Worm (Caenorhabditis elegans) whole organism, L1 larva: ENCODE results near the gene jtr-1.

ENCODE experiments used
- C04F5.9 ChIP-seq: sonication (generic microtip); optimal IDR thresholded peaks from 2 replicates; lab custom pipeline; 2016; ENCODE audit warnings: missing genetic modification characterization, missing compliant biosample characterization
- F16B12.6 ChIP-seq: fragments of 150-350 bp; optimal IDR thresholded peaks from 2 replicates; lab custom pipeline; 2014; ENCODE audit warnings: missing biosample characterization, missing genetic modification characterization
- alr-1 ChIP-seq: fragments of 200-800 bp; sonication (Bioruptor generic); optimal IDR thresholded peaks from 2 replicates; lab custom pipeline; 2018; ENCODE audit warnings: borderline replicate concordance, mild to moderate bottlenecking, missing genetic modification characterization, missing compliant biosample characterization
- aly-2 ChIP-seq: fragments of 150-350 bp; optimal IDR thresholded peaks from 2 replicates; lab custom pipeline; 2014; ENCODE audit warnings: missing biosample characterization, missing genetic modification characterization
- blmp-1 ChIP-seq: fragments of 150-350 bp; optimal IDR thresholded peaks from 2 replicates; lab custom pipeline; 2014; ENCODE audit warnings: missing biosample characterization, missing genetic modification characterization
- ceh-63 ChIP-seq: fragments of 200-800 bp; sonication (Bioruptor generic); optimal IDR thresholded peaks from 2 replicates; lab custom pipeline; 2018; ENCODE audit warnings: mild to moderate bottlenecking, missing genetic modification characterization, missing compliant biosample characterization
- ceh-90 ChIP-seq: sonication (generic microtip); optimal IDR thresholded peaks from 2 replicates; lab custom pipeline; 2016; ENCODE audit warnings: missing genetic modification characterization, missing compliant biosample characterization
- ces-1 ChIP-seq: fragments of 150-350 bp; optimal IDR thresholded peaks from 2 replicates; lab custom pipeline; 2014; ENCODE audit warnings: missing biosample characterization, missing genetic modification reagents, missing genetic modification characterization
- dpl-1 ChIP-seq, 3 experiments: fragments of 150-350 bp in 2 of 3; sonication (generic microtip) in 1 of 3; optimal IDR thresholded peaks; 2 replicates each; lab custom pipeline; 2014 to 2017; ENCODE audit warnings: missing biosample characterization in 3 of 3, missing genetic modification characterization in 3 of 3, missing genetic modification reagents in 3 of 3
- dsc-1 ChIP-seq: sonication (generic microtip); optimal IDR thresholded peaks from 2 replicates; lab custom pipeline; 2016; ENCODE audit warnings: mild to moderate bottlenecking, missing genetic modification characterization, missing compliant biosample characterization
- efl-1 ChIP-seq, 4 experiments: fragments of 150-350 bp; optimal IDR thresholded peaks in 3 of 4; peaks in 1 of 4; 1 replicate in 1 of 4; 2 replicates in 3 of 4; lab custom pipeline; 2014; ENCODE audit warnings: missing biosample characterization in 2 of 4, missing genetic modification characterization in 2 of 4, missing genetic modification reagents in 2 of 4
- egl-27 ChIP-seq, 2 experiments: fragments of 150-350 bp in 1 of 2; sonication (generic microtip); optimal IDR thresholded peaks; 3 replicates each; lab custom pipeline; 2017 to 2018; ENCODE audit warnings: missing biosample characterization in 2 of 2, missing genetic modification characterization in 2 of 2, missing genetic modification reagents in 2 of 2
- elt-2 ChIP-seq: sonication (generic microtip); optimal IDR thresholded peaks from 2 replicates; lab custom pipeline; 2016; ENCODE audit warnings: missing genetic modification characterization, mild to moderate bottlenecking, inconsistent platforms, missing compliant biosample characterization, missing genetic modification reagents
- elt-3 ChIP-seq, 6 experiments: fragments of 150-350 bp in 1 of 6; sonication (generic microtip); optimal IDR thresholded peaks; 2 replicates each; lab custom pipeline; 2017 to 2018; ENCODE audit warnings: missing biosample characterization in 6 of 6, missing genetic modification characterization in 6 of 6, inconsistent platforms in 1 of 6
- hlh-17 ChIP-seq: fragments of 200-800 bp; sonication (Bioruptor generic); optimal IDR thresholded peaks from 2 replicates; lab custom pipeline; 2018; ENCODE audit warnings: missing genetic modification characterization, mild to moderate bottlenecking, missing compliant biosample characterization, moderate library complexity, borderline replicate concordance
- hlh-4 ChIP-seq: sonication (generic microtip); optimal IDR thresholded peaks from 2 replicates; lab custom pipeline; 2016; ENCODE audit warnings: mild to moderate bottlenecking, missing genetic modification characterization, missing compliant biosample characterization
- hpl-2 ChIP-seq: fragments of 150-350 bp; optimal IDR thresholded peaks from 2 replicates; lab custom pipeline; 2014; ENCODE audit warnings: missing biosample characterization, missing genetic modification reagents, missing genetic modification characterization
- lin-13 ChIP-seq: fragments of 150-350 bp; optimal IDR thresholded peaks from 2 replicates; lab custom pipeline; 2014; ENCODE audit warnings: missing biosample characterization, missing genetic modification reagents, missing genetic modification characterization
- lir-3 ChIP-seq: sonication (generic microtip); optimal IDR thresholded peaks from 2 replicates; lab custom pipeline; 2016; ENCODE audit warnings: mild to moderate bottlenecking, missing genetic modification characterization, moderate library complexity, missing compliant biosample characterization; ENCODE audit not compliant: poor library complexity
- lsy-2 ChIP-seq, 2 experiments: fragments of 150-350 bp; optimal IDR thresholded peaks; 2 replicates each; lab custom pipeline; 2014; ENCODE audit warnings: missing biosample characterization in 2 of 2, missing genetic modification characterization in 2 of 2
- mab-9 ChIP-seq: fragments of 200-800 bp; sonication (Bioruptor generic); IDR thresholded peaks from 2 replicates; pipeline ENCODE4 v1.3.6; 2022; ENCODE audit warnings: missing genetic modification reagents, missing genetic modification characterization, missing compliant biosample characterization
- nhr-20 ChIP-seq: sonication (generic microtip); optimal IDR thresholded peaks from 2 replicates; lab custom pipeline; 2016; ENCODE audit warnings: mild to moderate bottlenecking, missing genetic modification characterization, missing compliant biosample characterization
- nhr-85 ChIP-seq: sonication (generic microtip); peaks from one replicate; lab custom pipeline; 2016; ENCODE audit warnings: missing genetic modification characterization, inconsistent platforms, missing compliant biosample characterization
- nhr-90 ChIP-seq: sonication (generic microtip); optimal IDR thresholded peaks from 2 replicates; lab custom pipeline; 2016; ENCODE audit warnings: mild to moderate bottlenecking, missing genetic modification characterization, missing compliant biosample characterization; ENCODE audit not compliant: poor library complexity
- pag-3 ChIP-seq: sonication (generic microtip); optimal IDR thresholded peaks from 2 replicates; lab custom pipeline; 2017; ENCODE audit warnings: missing genetic modification characterization, mild to moderate bottlenecking, missing compliant biosample characterization, antibody characterized with exemption, borderline replicate concordance; ENCODE audit not compliant: insufficient read depth
- rnt-1 ChIP-seq: sonication (generic microtip); optimal IDR thresholded peaks from 2 replicates; lab custom pipeline; 2016; ENCODE audit warnings: mild to moderate bottlenecking, missing genetic modification characterization, moderate library complexity, missing compliant biosample characterization
- snpc-4 ChIP-seq: fragments of 150-350 bp; optimal IDR thresholded peaks from 2 replicates; lab custom pipeline; 2014; ENCODE audit warnings: missing biosample characterization, missing genetic modification characterization
- snu-23 ChIP-seq: sonication (generic microtip); optimal IDR thresholded peaks from 2 replicates; lab custom pipeline; 2016; ENCODE audit warnings: missing genetic modification characterization, missing compliant biosample characterization
- sox-4 ChIP-seq: sonication (generic microtip); optimal IDR thresholded peaks from 2 replicates; lab custom pipeline; 2016; ENCODE audit warnings: missing genetic modification characterization, missing compliant biosample characterization
- sptf-1 ChIP-seq: fragments of 150-350 bp; optimal IDR thresholded peaks from 2 replicates; lab custom pipeline; 2014; ENCODE audit warnings: missing biosample characterization, missing genetic modification characterization
- unc-130 ChIP-seq: fragments of 150-350 bp; optimal IDR thresholded peaks from 2 replicates; lab custom pipeline; 2017; ENCODE audit warnings: missing biosample characterization, missing genetic modification characterization, inconsistent platforms
- unc-30 ChIP-seq: sonication (generic microtip); optimal IDR thresholded peaks from 2 replicates; lab custom pipeline; 2017; ENCODE audit warnings: missing biosample characterization, missing genetic modification characterization
- unc-62 ChIP-seq: fragments of 150-350 bp; optimal IDR thresholded peaks from 2 replicates; lab custom pipeline; 2014; ENCODE audit warnings: missing biosample characterization, missing genetic modification reagents, missing genetic modification characterization
- zip-4 ChIP-seq: fragments of 200-800 bp; sonication (Bioruptor generic); optimal IDR thresholded peaks from 2 replicates; lab custom pipeline; 2018; ENCODE audit warnings: mild to moderate bottlenecking, missing genetic modification characterization, moderate library complexity, missing compliant biosample characterization

Gene jtr-1

DNA sequence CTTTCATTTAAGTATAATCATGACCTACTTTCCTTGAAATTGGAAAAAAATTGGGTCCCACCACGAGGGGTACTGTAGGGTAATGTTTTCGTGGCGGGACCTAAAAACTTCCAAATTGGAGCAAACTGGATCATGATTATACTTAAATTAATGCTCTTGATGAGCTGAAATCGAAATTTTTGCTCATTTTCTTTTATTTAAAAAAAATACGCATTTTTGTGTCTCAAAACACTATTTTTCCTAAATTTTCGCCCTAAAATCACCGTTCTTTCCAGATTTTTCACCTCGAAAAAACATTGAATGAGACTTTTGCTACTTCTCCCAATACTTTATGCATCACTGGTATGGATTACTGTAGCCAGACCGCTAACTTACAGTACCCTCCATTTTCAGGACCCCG, 14.5 kb upstream of the jtr-1 start, which contains the start of gene spp-31:
Gene spp-31 (plus strand): TSS at position 301 of the 400 bp plus-strand sequence.
- TF ChIP-seq nhr-85 (tag; lab: Kevin White, UChicago) (peak; percentile 27), sptf-1 (tag; lab: Kevin White, UChicago) (no peak)

DNA sequence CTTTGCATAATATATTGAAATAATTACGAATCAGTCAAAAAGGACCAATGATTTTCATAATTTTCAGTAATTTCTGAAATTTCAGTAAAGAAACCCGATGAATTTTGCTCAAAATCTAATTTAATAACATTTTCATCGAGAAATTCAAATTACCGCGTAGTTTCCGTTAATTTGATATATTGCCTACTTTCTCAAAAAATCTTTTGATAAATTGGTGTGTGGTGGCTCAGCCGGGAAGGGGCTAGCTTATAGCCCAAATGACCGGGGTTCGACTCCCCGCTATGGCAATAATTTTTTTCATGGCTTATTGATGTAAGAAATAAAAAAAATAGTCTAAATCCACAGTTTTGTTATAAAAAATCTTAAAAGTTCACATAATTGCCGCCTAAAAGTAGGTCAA, 13.7 kb upstream of the jtr-1 start:
- TF ChIP-seq efl-1 (optimal IDR thresholded peaks at IDR 0.05; lab: Kevin White, UChicago) (no peak), efl-1 (GFP tag; optimal IDR thresholded peaks at IDR 0.05 in 1 of 2; lab: Kevin White, UChicago) (peak in 1 of 2 experiments; percentile 49), rnt-1 (tag; lab: Kevin White, UChicago) (no peak)
- TF ChIP-seq, all 84 proteins: peak for 1

- TF ChIP-seq nhr-90 (tag; lab: Kevin White, UChicago), result no peak
- TF ChIP-seq C04F5.9 (tag; lab: Kevin White, UChicago), result no peak
These were observed 13.2 kb upstream of the jtr-1 start for ce11 chrIV:1407507-1407906.

- TF ChIP-seq lin-13 (GFP tag; lab: Kevin White, UChicago) (no peak), dsc-1 (tag; lab: Kevin White, UChicago) (no peak), egl-27 (tag; optimal IDR thresholded peaks at IDR 0.05; lab: Kevin White, UChicago) (no peak), elt-3 (tag; optimal IDR thresholded peaks at IDR 0.05; lab: Kevin White, UChicago) (no peak), dpl-1 (GFP tag; optimal IDR thresholded peaks at IDR 0.05; lab: Kevin White, UChicago) (no peak), snpc-4 (tag; lab: Kevin White, UChicago) (no peak), ces-1 (GFP tag; lab: Kevin White, UChicago) (no peak), lsy-2 (tag; optimal IDR thresholded peaks at IDR 0.05; lab: Kevin White, UChicago) (no peak), unc-30 (tag; lab: Kevin White, UChicago) (no peak), blmp-1 (tag; lab: Kevin White, UChicago) (no peak), F16B12.6 (no peak), C04F5.9 (tag; lab: Kevin White, UChicago) (no peak), nhr-20 (tag; lab: Kevin White, UChicago) (no peak), nhr-85 (tag; lab: Kevin White, UChicago) (no peak), ceh-90 (tag; lab: Kevin White, UChicago) (no peak), mab-9 (GFP tag; lab: Robert Waterston, UW) (no peak), elt-2 (no peak), snu-23 (GFP tag; lab: Kevin White, UChicago) (no peak), lir-3 (tag; lab: Kevin White, UChicago) (no peak), alr-1 (tag; lab: Kevin White, UChicago) (no peak)
These were observed 12.6 kb upstream of the jtr-1 start for ce11 chrIV:1408137-1408536.

DNA sequence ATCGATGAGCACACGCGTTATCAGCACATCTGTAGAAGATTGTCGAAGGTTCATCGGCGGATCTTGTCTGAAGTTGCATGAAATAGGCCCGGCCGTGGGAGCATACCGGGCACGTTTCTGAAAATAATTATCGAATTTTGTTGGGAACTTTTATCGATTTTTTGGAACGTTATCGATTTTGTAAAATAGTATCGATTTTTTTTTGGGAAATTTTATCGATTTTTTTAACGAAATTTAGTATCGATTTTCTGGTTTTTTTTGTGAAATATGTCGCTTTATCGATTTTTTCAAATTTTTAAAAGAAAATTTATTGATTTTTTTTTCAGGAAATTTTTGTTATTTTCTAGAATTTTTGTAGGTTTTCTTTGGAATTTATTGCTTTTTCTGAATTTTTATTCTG, 12.0 kb upstream of the jtr-1 start:
- TF ChIP-seq C04F5.9 (tag; lab: Kevin White, UChicago) (no peak), nhr-85 (tag; lab: Kevin White, UChicago) (peak; percentile 41)

DNA sequence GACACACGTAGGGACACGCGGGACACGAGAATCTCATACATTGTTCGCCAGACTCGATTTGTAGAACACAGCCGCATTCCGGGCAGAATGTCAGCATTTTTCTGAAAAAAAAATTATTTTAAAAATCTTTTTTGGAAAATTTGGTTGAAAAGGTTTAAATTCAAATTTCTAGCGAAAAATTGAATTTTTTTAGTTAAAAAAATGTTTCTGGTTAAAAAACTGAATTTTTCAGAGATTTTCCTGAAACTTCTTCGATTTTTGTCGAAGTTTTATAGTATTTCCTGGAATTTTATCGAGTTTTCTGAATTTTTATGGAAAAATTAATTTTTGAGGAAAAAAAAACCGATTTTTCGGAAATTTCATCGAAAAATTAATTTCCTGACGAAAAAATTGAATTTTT, 10.8 kb upstream of the jtr-1 start, which contains the start of gene rpc-11:
Gene rpc-11 (minus strand): TSS at position 101 of the 400 bp plus-strand sequence.
- TF ChIP-seq elt-2 (no peak), unc-62 (GFP tag; lab: Kevin White, UChicago) (no peak), pag-3 (no peak), hpl-2 (no peak), sox-4 (tag; lab: Kevin White, UChicago) (no peak), unc-130 (no peak), lsy-2 (tag; optimal IDR thresholded peaks at IDR 0.05; lab: Kevin White, UChicago) (no peak), snpc-4 (tag; lab: Kevin White, UChicago) (no peak), nhr-90 (tag; lab: Kevin White, UChicago) (no peak), hlh-17 (no peak), dpl-1 (GFP tag; optimal IDR thresholded peaks at IDR 0.05; lab: Kevin White, UChicago) (no peak), sptf-1 (tag; lab: Kevin White, UChicago) (no peak), ceh-63 (GFP tag; lab: Kevin White, UChicago) (no peak), hlh-4 (no peak), mab-9 (GFP tag; lab: Robert Waterston, UW) (no peak), aly-2 (no peak), zip-4 (GFP tag; lab: Kevin White, UChicago) (no peak)
